Fruit fly (Drosophila melanogaster) whole organism, pupa: ENCODE results near the gene Lamtor4.
A peak's percentile ranks its signal among the peaks of the same experiment; 100 is the strongest.

ENCODE experiments used
- CG10348 ChIP-seq: fragments of 200-800 bp; sonication (Bioruptor generic); IDR thresholded peaks from 2 replicates; pipeline ENCODE4 v1.3.6; 2022; ENCODE audit warnings: missing biosample characterization, missing genetic modification characterization
- CG12605 ChIP-seq: fragments of 200-800 bp; sonication (Bioruptor generic); IDR thresholded peaks from 2 replicates; pipeline ENCODE4 v1.3.6; 2022; ENCODE audit warnings: missing biosample characterization, missing genetic modification characterization
- CG13204 ChIP-seq: fragments of 200-800 bp; sonication (Bioruptor generic); optimal IDR thresholded peaks from 2 replicates; lab custom pipeline; 2018; ENCODE audit warnings: missing biosample characterization, mild to moderate bottlenecking, missing genetic modification characterization, moderate library complexity
- CG14655 ChIP-seq: fragments of 200-800 bp; sonication (Bioruptor generic); optimal IDR thresholded peaks from 3 replicates; lab custom pipeline; 2017; ENCODE audit warnings: mild to moderate bottlenecking, missing biosample characterization, missing genetic modification reagents, missing genetic modification characterization
- CG15710 ChIP-seq: fragments of 200-800 bp; sonication (Bioruptor generic); optimal IDR thresholded peaks from 2 replicates; lab custom pipeline; 2018; ENCODE audit warnings: missing biosample characterization, mild to moderate bottlenecking, missing genetic modification characterization, moderate library complexity
- CG17806 ChIP-seq: fragments of 200-800 bp; sonication (Bioruptor generic); optimal IDR thresholded peaks from 2 replicates; lab custom pipeline; 2018; ENCODE audit warnings: missing biosample characterization, mild to moderate bottlenecking, missing genetic modification characterization, moderate library complexity
- CG32121 ChIP-seq: fragments of 200-800 bp; sonication (Bioruptor generic); IDR thresholded peaks from 2 replicates; pipeline ENCODE4 v1.3.6; 2022; ENCODE audit warnings: missing biosample characterization, missing genetic modification characterization
- CG34367 ChIP-seq: fragments of 200-800 bp; sonication (Bioruptor generic); optimal IDR thresholded peaks from 2 replicates; lab custom pipeline; 2018; ENCODE audit warnings: missing biosample characterization, mild to moderate bottlenecking, missing genetic modification characterization
- CG4496 ChIP-seq: fragments of 200-800 bp; sonication (Bioruptor generic); IDR thresholded peaks from 3 replicates; pipeline ENCODE4 v1.3.6; 2022; ENCODE audit warnings: missing biosample characterization, missing genetic modification characterization
- CG8159 ChIP-seq: fragments of 200-800 bp; sonication (Bioruptor generic); optimal IDR thresholded peaks from 3 replicates; lab custom pipeline; 2018; ENCODE audit warnings: missing biosample characterization, mild to moderate bottlenecking, missing genetic modification characterization, moderate library complexity
- CG8301 ChIP-seq: fragments of 200-800 bp; sonication (Bioruptor generic); optimal IDR thresholded peaks from 2 replicates; lab custom pipeline; 2018; ENCODE audit warnings: missing biosample characterization, mild to moderate bottlenecking, missing genetic modification characterization
- CG9948 ChIP-seq: fragments of 200-800 bp; sonication (Bioruptor generic); optimal IDR thresholded peaks from 2 replicates; lab custom pipeline; 2018; ENCODE audit warnings: missing biosample characterization, mild to moderate bottlenecking, missing genetic modification characterization, moderate library complexity
- D1 ChIP-seq: fragments of 200-800 bp; sonication (Bioruptor generic); optimal IDR thresholded peaks from 2 replicates; lab custom pipeline; 2018; ENCODE audit warnings: missing biosample characterization, mild to moderate bottlenecking, missing genetic modification characterization, moderate library complexity
- EcR ChIP-seq: fragments of 200-800 bp; sonication (Bioruptor generic); optimal IDR thresholded peaks from 3 replicates; lab custom pipeline; 2019; ENCODE audit warnings: missing biosample characterization, missing genetic modification characterization, mild to moderate bottlenecking, moderate library complexity, missing genetic modification reagents
- Ets98B ChIP-seq: fragments of 200-800 bp; sonication (Bioruptor generic); IDR thresholded peaks from 2 replicates; pipeline ENCODE4 v1.3.6; 2022; ENCODE audit warnings: missing biosample characterization, missing genetic modification characterization
- Pif1A ChIP-seq: fragments of 200-800 bp; sonication (Bioruptor generic); optimal IDR thresholded peaks from 3 replicates; lab custom pipeline; 2016; ENCODE audit warnings: missing biosample characterization, missing genetic modification characterization
- Pif1B ChIP-seq: fragments of 200-800 bp; sonication (Bioruptor generic); optimal IDR thresholded peaks from 3 replicates; lab custom pipeline; 2016; ENCODE audit warnings: missing biosample characterization, missing genetic modification characterization
- Snoo ChIP-seq: fragments of 200-800 bp; sonication (Bioruptor generic); optimal IDR thresholded peaks from 3 replicates; lab custom pipeline; 2017; ENCODE audit warnings: missing biosample characterization, mild to moderate bottlenecking, missing genetic modification characterization, inconsistent platforms
- fd96Ca ChIP-seq: fragments of 200-800 bp; sonication (Bioruptor generic); IDR thresholded peaks from 3 replicates; pipeline ENCODE4 v1.3.6; 2022; ENCODE audit warnings: missing biosample characterization, missing genetic modification characterization
- gl ChIP-seq: fragments of 200-800 bp; sonication (Bioruptor generic); optimal IDR thresholded peaks from 2 replicates; lab custom pipeline; 2018; ENCODE audit warnings: missing biosample characterization, mild to moderate bottlenecking, missing genetic modification characterization
- rn ChIP-seq: fragments of 200-800 bp; sonication (Bioruptor generic); IDR thresholded peaks from 2 replicates; pipeline ENCODE4 v1.3.6; 2022; ENCODE audit warnings: missing biosample characterization, missing genetic modification characterization

Lamtor4 gene

dm6 chr3L:3930930-3931329 lies 34.2 kb downstream of the Lamtor4 start:
- TF ChIP-seq CG8159 (tag; lab: Kevin White, UChicago) (no peak), CG4496 (GFP tag; lab: Robert Waterston, UW) (0 out of 3 replicates have a peak, but pooled peaks have one; percentile 52), CG12605 (GFP tag; lab: Robert Waterston, UW) (no peak), EcR (peak; percentile 3), Ets98B (GFP tag; lab: Robert Waterston, UW) (no peak), CG32121 (GFP tag; lab: Robert Waterston, UW) (peak; percentile 53)

- TF ChIP-seq rn (GFP tag; lab: Robert Waterston, UW) (no peak), CG12605 (GFP tag; lab: Robert Waterston, UW) (no peak), CG14655 (GFP tag; lab: Kevin White, UChicago) (no peak), CG9948 (tag; lab: Kevin White, UChicago) (no peak), CG8159 (tag; lab: Kevin White, UChicago) (no peak), CG4496 (GFP tag; lab: Robert Waterston, UW) (no peak), Ets98B (GFP tag; lab: Robert Waterston, UW) (no peak), EcR (no peak), CG15710 (tag; lab: Kevin White, UChicago) (no peak), D1 (tag; lab: Kevin White, UChicago) (no peak), CG13204 (no peak), CG17806 (tag; lab: Kevin White, UChicago) (no peak), CG34367 (no peak), CG32121 (GFP tag; lab: Robert Waterston, UW) (no peak), CG8301 (tag; lab: Kevin White, UChicago) (no peak), Pif1B (no peak), CG10348 (GFP tag; lab: Robert Waterston, UW) (no peak)
Observed at dm6 chr3L:3931778-3932177, 35.1 kb downstream of the Lamtor4 start.

- TF ChIP-seq Snoo (tag; lab: Kevin White, UChicago) (no peak), Pif1B (no peak), Pif1A (GFP tag; lab: Kevin White, UChicago) (no peak), CG8301 (tag; lab: Kevin White, UChicago) (no peak), CG9948 (tag; lab: Kevin White, UChicago) (no peak), CG14655 (GFP tag; lab: Kevin White, UChicago) (no peak), CG8159 (tag; lab: Kevin White, UChicago) (no peak), EcR (no peak), CG12605 (GFP tag; lab: Robert Waterston, UW) (no peak), CG13204 (no peak), gl (tag; lab: Kevin White, UChicago) (no peak), D1 (tag; lab: Kevin White, UChicago) (no peak), CG15710 (tag; lab: Kevin White, UChicago) (no peak), CG34367 (no peak), CG10348 (GFP tag; lab: Robert Waterston, UW) (no peak), CG32121 (GFP tag; lab: Robert Waterston, UW) (no peak), Ets98B (GFP tag; lab: Robert Waterston, UW) (no peak), CG4496 (GFP tag; lab: Robert Waterston, UW) (no peak)
Observed at dm6 chr3L:3932742-3933289, 36.1 kb downstream of the Lamtor4 start.

dm6 chr3L:3933599-3933998 lies 36.9 kb downstream of the Lamtor4 start:
- TF ChIP-seq CG17806 (tag; lab: Kevin White, UChicago) (no peak), CG12605 (GFP tag; lab: Robert Waterston, UW) (peak; percentile 88), CG8159 (tag; lab: Kevin White, UChicago) (no peak), Ets98B (GFP tag; lab: Robert Waterston, UW) (peak; percentile 76), CG34367 (no peak), EcR (no peak), CG4496 (GFP tag; lab: Robert Waterston, UW) (peak; percentile 66; the same call in 2 of the 3 replicates), gl (tag; lab: Kevin White, UChicago) (no peak), CG9948 (tag; lab: Kevin White, UChicago) (no peak), CG32121 (GFP tag; lab: Robert Waterston, UW) (peak; percentile 53), rn (GFP tag; lab: Robert Waterston, UW) (no peak), CG14655 (GFP tag; lab: Kevin White, UChicago) (peak; percentile 9), CG8301 (tag; lab: Kevin White, UChicago) (no peak), CG15710 (tag; lab: Kevin White, UChicago) (no peak), Pif1A (GFP tag; lab: Kevin White, UChicago) (peak; percentile 52), Snoo (tag; lab: Kevin White, UChicago) (no peak), CG10348 (GFP tag; lab: Robert Waterston, UW) (no peak), D1 (tag; lab: Kevin White, UChicago) (no peak), Pif1B (no peak), fd96Ca (GFP tag; lab: Robert Waterston, UW) (peak; percentile 58; the same call in 2 of the 3 replicates), CG13204 (no peak)

dm6 chr3L:3934110-3934509 lies 37.4 kb downstream of the Lamtor4 start:
- peak; percentile 3 for TF ChIP-seq Snoo (tag; lab: Kevin White, UChicago)
- peak; percentile 31 for TF ChIP-seq CG14655 (GFP tag; lab: Kevin White, UChicago)
- no peak for TF ChIP-seq Pif1A (GFP tag; lab: Kevin White, UChicago)
